Fruit fly (Drosophila melanogaster) whole organism, embryonic: Measurements from ENCODE around the gene Cpr64Ad.

Experiments used
- CG4730 ChIP-seq: fragments of 200-800 bp; sonication (Bioruptor generic); IDR thresholded peaks from 2 replicates; pipeline ENCODE4 v1.3.6; 2022; ENCODE audit warnings: missing biosample characterization, missing genetic modification characterization
- nau ChIP-seq: fragments of 200-800 bp; sonication (Bioruptor generic); optimal IDR thresholded peaks from 3 replicates; lab custom pipeline; 2017; ENCODE audit warnings: missing biosample characterization, mild to moderate bottlenecking, missing genetic modification characterization, missing genetic modification reagents

DNA sequence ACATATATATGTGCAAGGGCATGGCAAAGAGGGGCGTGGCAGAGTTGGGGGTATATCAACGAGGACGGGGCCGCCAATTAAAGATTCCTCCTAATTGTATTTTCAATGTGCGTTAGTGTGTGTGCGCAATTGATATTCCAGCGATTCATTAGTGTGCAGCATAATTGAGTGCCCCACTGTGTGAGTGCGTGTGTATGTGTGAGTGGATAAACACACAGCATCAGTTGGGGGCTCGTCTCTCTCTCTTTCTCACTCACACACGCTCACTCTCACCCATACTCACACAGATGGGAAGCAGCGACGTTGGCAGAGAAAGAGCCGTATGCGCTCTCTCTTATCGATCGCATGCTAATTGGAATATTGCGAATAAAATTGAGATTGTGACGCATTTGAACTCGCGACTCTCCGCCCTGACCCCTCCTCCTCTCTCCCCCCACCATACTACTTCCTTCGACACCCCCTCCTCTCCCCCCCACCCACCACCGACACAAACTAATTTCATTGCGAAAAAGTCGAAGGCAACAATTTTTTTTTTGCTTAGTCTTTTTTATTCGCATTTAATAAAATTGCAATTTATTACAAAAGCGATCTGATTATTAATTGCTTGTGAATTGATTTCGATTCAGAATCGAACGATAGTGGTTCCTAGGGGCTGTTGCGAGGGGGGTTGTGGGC, 18.6 kb downstream of the Cpr64Ad start:
- TF ChIP-seq CG4730 (no peak), nau (GFP tag; lab: Kevin White, UChicago) (no peak)
